Fruit fly (Drosophila melanogaster): ENCODE results near the gene hdly.

- no peak for TF ChIP-seq psq (optimal IDR thresholded peaks at IDR 0.05)
- TF ChIP-seq Myc (optimal IDR thresholded peaks at IDR 0.05): no peak
- TF ChIP-seq insv (optimal IDR thresholded peaks at IDR 0.05): no peak
- no peak for TF ChIP-seq ttk (optimal IDR thresholded peaks at IDR 0.05)
- no peak for TF ChIP-seq h (optimal IDR thresholded peaks at IDR 0.05)
These were observed 40.4 kb downstream of the hdly start for dm6 chr3R:20954531-20954930.
